Worm (Caenorhabditis elegans) whole organism, mixed stage, embryonic: ENCODE measurements around the gene F11A5.16.

Experiments used
- ceh-83 ChIP-seq: fragments of 200-800 bp; sonication (Bioruptor generic); optimal IDR thresholded peaks from 2 replicates; lab custom pipeline; 2018; ENCODE audit warnings: mild to moderate bottlenecking, missing genetic modification characterization, missing compliant biosample characterization
- ces-1 ChIP-seq: fragments of 150-350 bp; optimal IDR thresholded peaks from 2 replicates; lab custom pipeline; 2014; ENCODE audit warnings: missing biosample characterization, missing genetic modification reagents, missing genetic modification characterization
- elt-1 ChIP-seq: sonication (generic microtip); optimal IDR thresholded peaks from 2 replicates; lab custom pipeline; 2017; ENCODE audit warnings: missing genetic modification characterization, mild to moderate bottlenecking, missing compliant biosample characterization, antibody characterized with exemption, moderate library complexity, borderline replicate concordance; ENCODE audit not compliant: insufficient read depth
- elt-3 ChIP-seq: fragments of 150-350 bp; optimal IDR thresholded peaks from 2 replicates; lab custom pipeline; 2014; ENCODE audit warnings: missing biosample characterization, missing genetic modification characterization
- lsy-2 ChIP-seq: fragments of 150-350 bp; optimal IDR thresholded peaks from 2 replicates; lab custom pipeline; 2014; ENCODE audit warnings: missing biosample characterization, missing genetic modification characterization
- mep-1 ChIP-seq: fragments of 150-350 bp; optimal IDR thresholded peaks from 2 replicates; lab custom pipeline; 2017; ENCODE audit warnings: missing biosample characterization, missing genetic modification reagents, missing genetic modification characterization, inconsistent platforms
- nhr-12 ChIP-seq: fragments of 150-350 bp; optimal IDR thresholded peaks from 2 replicates; lab custom pipeline; 2014; ENCODE audit warnings: missing biosample characterization, missing genetic modification characterization
- nhr-76 ChIP-seq: sonication (generic microtip); optimal IDR thresholded peaks from 2 replicates; lab custom pipeline; 2017; ENCODE audit warnings: missing biosample characterization, missing genetic modification characterization
- pha-4 ChIP-seq: fragments of 150-350 bp; optimal IDR thresholded peaks from 2 replicates; lab custom pipeline; 2018; ENCODE audit warnings: missing biosample characterization, missing genetic modification reagents, missing genetic modification characterization
- sem-2 ChIP-seq: fragments of 200-800 bp; sonication (Bioruptor generic); optimal IDR thresholded peaks from 2 replicates; lab custom pipeline; 2018; ENCODE audit warnings: mild to moderate bottlenecking, missing genetic modification characterization, missing compliant biosample characterization
- sptf-1 ChIP-seq: sonication (generic microtip); optimal IDR thresholded peaks from 2 replicates; lab custom pipeline; 2017; ENCODE audit warnings: mild to moderate bottlenecking, missing genetic modification characterization, moderate library complexity, missing compliant biosample characterization
- unc-39 ChIP-seq: fragments of 150-350 bp; optimal IDR thresholded peaks from 2 replicates; lab custom pipeline; 2014; ENCODE audit warnings: missing biosample characterization, missing genetic modification characterization
- unc-62 ChIP-seq: fragments of 150-350 bp; optimal IDR thresholded peaks from 2 replicates; lab custom pipeline; 2014; ENCODE audit warnings: missing biosample characterization, missing genetic modification reagents, missing genetic modification characterization
- ztf-11 ChIP-seq: fragments of 150-350 bp; optimal IDR thresholded peaks from 2 replicates; lab custom pipeline; 2014; ENCODE audit warnings: missing biosample characterization, missing genetic modification characterization

ce11 chrV:16225524-16226116 is 14.9 kb downstream of the F11A5.16 start:
- TF ChIP-seq ces-1 (GFP tag; lab: Kevin White, UChicago) (no peak), lsy-2 (tag; lab: Kevin White, UChicago) (no peak), sem-2 (GFP tag; lab: Kevin White, UChicago) (no peak), sptf-1 (tag; lab: Kevin White, UChicago) (no peak), ceh-83 (GFP tag; lab: Kevin White, UChicago) (no peak), unc-39 (tag; lab: Kevin White, UChicago) (no peak), unc-62 (GFP tag; lab: Kevin White, UChicago) (no peak), elt-3 (tag; lab: Kevin White, UChicago) (no peak), ztf-11 (no peak), mep-1 (tag; lab: Kevin White, UChicago) (no peak), nhr-12 (no peak), pha-4 (no peak), elt-1 (tag; lab: Kevin White, UChicago) (no peak), nhr-76 (tag; lab: Kevin White, UChicago) (no peak)
